Worm (Caenorhabditis elegans) whole organism, L3 larva: ENCODE results near the gene trpa-1.

Source experiments
- elt-3 ChIP-seq, 3 experiments: fragments of 150-350 bp in 1 of 3; sonication (generic microtip) in 2 of 3; optimal IDR thresholded peaks; 2 replicates in 2 of 3; 4 replicates in 1 of 3; lab custom pipeline; 2014 to 2017; ENCODE audit warnings: missing biosample characterization in 3 of 3, missing genetic modification characterization in 3 of 3
- fkh-10 ChIP-seq: sonication (generic microtip); optimal IDR thresholded peaks from 2 replicates; lab custom pipeline; 2017; ENCODE audit warnings: missing biosample characterization, missing genetic modification reagents, missing genetic modification characterization
- pha-4 ChIP-seq: fragments of 150-350 bp; optimal IDR thresholded peaks from 2 replicates; lab custom pipeline; 2014; ENCODE audit warnings: missing biosample characterization, missing genetic modification reagents, missing genetic modification characterization
- sea-2 ChIP-seq: fragments of 150-350 bp; sonication (generic microtip); optimal IDR thresholded peaks from 4 replicates; lab custom pipeline; 2014; ENCODE audit warnings: missing biosample characterization, missing genetic modification reagents, missing genetic modification characterization
- skn-1 ChIP-seq: fragments of 150-350 bp; optimal IDR thresholded peaks from 2 replicates; lab custom pipeline; 2014; ENCODE audit warnings: missing biosample characterization, missing genetic modification characterization
- ztf-4 ChIP-seq: fragments of 150-350 bp; optimal IDR thresholded peaks from 2 replicates; lab custom pipeline; 2014; ENCODE audit warnings: missing biosample characterization, missing genetic modification characterization

DNA sequence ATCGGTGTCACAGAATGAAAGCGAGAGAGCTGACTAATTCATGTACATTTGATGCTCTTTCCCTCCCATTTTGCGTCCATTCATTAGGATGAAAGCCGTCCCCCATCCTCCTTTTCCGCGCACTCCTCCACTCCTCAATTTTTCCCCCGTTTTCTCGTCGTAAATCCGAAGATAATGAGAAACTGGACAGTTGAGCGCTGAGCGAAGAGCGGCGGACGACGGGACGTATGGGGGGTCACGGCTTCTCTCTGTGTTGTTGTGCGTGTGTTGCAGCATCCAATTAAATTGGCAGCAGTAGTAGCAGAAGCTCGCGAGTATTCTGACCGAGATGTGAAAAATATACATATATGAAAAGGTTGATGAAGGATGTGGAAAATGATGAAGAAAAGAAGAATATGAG, 7.6 kb downstream of the trpa-1 start:
- TF ChIP-seq elt-3 (tag; optimal IDR thresholded peaks at IDR 0.05; lab: Kevin White, UChicago) (no peak), sea-2 (GFP tag; lab: Kevin White, UChicago) (no peak), skn-1 (tag; lab: Kevin White, UChicago) (no peak), pha-4 (tag; lab: Kevin White, UChicago) (no peak), ztf-4 (tag; lab: Kevin White, UChicago) (no peak), fkh-10 (GFP tag; lab: Kevin White, UChicago) (no peak)
